Fruit fly (Drosophila melanogaster): ENCODE results near the gene LKRSDH.

DNA sequence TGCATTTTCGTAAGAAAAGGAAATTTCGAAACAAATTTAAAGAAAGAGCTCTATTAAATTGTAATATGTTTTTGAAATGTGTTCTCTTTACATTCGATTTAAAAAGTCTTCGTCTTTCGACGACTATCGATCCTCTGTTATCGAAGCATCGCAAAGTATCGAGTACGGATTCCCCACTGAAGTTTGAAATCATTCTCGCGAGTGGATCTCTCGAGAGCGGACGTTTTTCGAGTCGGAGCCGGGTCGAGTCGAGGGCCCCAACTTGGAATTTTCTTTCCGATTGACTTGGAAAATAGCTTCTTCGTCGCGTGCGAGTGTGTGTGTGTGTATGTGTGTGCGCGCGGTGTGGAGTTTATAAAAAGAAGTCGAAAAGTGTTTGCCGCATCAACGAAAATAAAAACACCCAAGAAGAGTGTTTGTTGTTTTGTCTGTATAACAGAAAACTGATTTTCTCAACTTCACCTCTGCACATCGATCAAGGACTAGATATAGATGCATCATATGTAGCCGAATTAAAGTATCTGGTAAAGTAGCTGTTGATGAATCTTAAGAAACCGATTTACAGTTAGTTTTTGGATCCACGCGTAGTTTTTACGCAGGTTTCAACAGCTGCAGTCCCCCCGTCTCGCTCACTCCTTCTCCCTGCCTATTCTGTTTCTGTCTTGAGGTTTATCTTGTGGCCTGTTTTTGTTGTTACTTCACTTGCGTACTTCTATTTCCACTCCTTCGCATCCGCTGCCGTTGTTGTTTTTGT, 15.7 kb upstream of the LKRSDH start, which contains the start of gene LanB1:
- TF ChIP-seq Hr38 (GFP tag; optimal IDR thresholded peaks at IDR 0.05) (no peak), esn (GFP tag; optimal IDR thresholded peaks at IDR 0.05) (no peak), CG8632 (GFP tag; optimal IDR thresholded peaks at IDR 0.05) (no peak), Blimp-1 (GFP tag; optimal IDR thresholded peaks at IDR 0.05) (no peak), Sox102F (GFP tag; optimal IDR thresholded peaks at IDR 0.05) (no peak), CG1621 (tag; optimal IDR thresholded peaks at IDR 0.05) (no peak), Eip93F (GFP tag; optimal IDR thresholded peaks at IDR 0.05) (no peak), Lpt (GFP tag; optimal IDR thresholded peaks at IDR 0.05) (peak; percentile 44), Ets96B (tag; optimal IDR thresholded peaks at IDR 0.05) (no peak), CG6163 (GFP tag; IDR thresholded peaks at IDR 0.05) (peak; percentile 64; the same call in 2 of the 3 replicates), OdsH (GFP tag; optimal IDR thresholded peaks at IDR 0.05) (no peak), Met (GFP tag; optimal IDR thresholded peaks at IDR 0.05) (no peak), CG31627 (GFP tag; optimal IDR thresholded peaks at IDR 0.05) (no peak), CG15336 (GFP tag; IDR thresholded peaks at IDR 0.05) (peak; percentile 45; the same call in 1 of the 2 replicates)

Measured in whole organism, prepupa.